Worm (Caenorhabditis elegans) whole organism, early embryonic: Measurements from ENCODE around the gene F44G4.7.

ENCODE experiments used
- B0310.2 ChIP-seq: sonication (generic microtip); optimal IDR thresholded peaks from 2 replicates; lab custom pipeline; 2016; ENCODE audit warnings: mild to moderate bottlenecking, missing genetic modification characterization, missing compliant biosample characterization
- F13C5.2 ChIP-seq: sonication (generic microtip); optimal IDR thresholded peaks from 2 replicates; lab custom pipeline; 2017; ENCODE audit warnings: mild to moderate bottlenecking, missing genetic modification characterization, inconsistent platforms, missing compliant biosample characterization
- aly-1 ChIP-seq: sonication (generic microtip); optimal IDR thresholded peaks from 2 replicates; lab custom pipeline; 2016; ENCODE audit warnings: missing genetic modification characterization, missing compliant biosample characterization
- ama-1 ChIP-seq: fragments of 150-350 bp; optimal IDR thresholded peaks from 2 replicates; lab custom pipeline; 2014
- ceh-13 ChIP-seq: fragments of 200-800 bp; sonication (Bioruptor generic); optimal IDR thresholded peaks from 2 replicates; lab custom pipeline; 2018; ENCODE audit warnings: mild to moderate bottlenecking, missing genetic modification characterization, missing compliant biosample characterization
- ceh-36 ChIP-seq: sonication (generic microtip); optimal IDR thresholded peaks from 2 replicates; lab custom pipeline; 2016; ENCODE audit warnings: missing genetic modification characterization, inconsistent platforms, missing compliant biosample characterization
- ets-7 ChIP-seq: sonication (generic microtip); optimal IDR thresholded peaks from 2 replicates; lab custom pipeline; 2016; ENCODE audit warnings: missing genotype, missing genetic modification characterization, missing compliant biosample characterization
- flt-1 ChIP-seq: fragments of 200-800 bp; sonication (Bioruptor generic); IDR thresholded peaks from 2 replicates; pipeline ENCODE4 v1.3.6; 2022; ENCODE audit warnings: missing genetic modification characterization, missing compliant biosample characterization
- hmbx-1 ChIP-seq: sonication (generic microtip); optimal IDR thresholded peaks from 2 replicates; lab custom pipeline; 2016; ENCODE audit warnings: mild to moderate bottlenecking, missing genetic modification characterization, missing compliant biosample characterization
- hmg-4 ChIP-seq: fragments of 200-800 bp; sonication (Bioruptor generic); optimal IDR thresholded peaks from 2 replicates; lab custom pipeline; 2018; ENCODE audit warnings: mild to moderate bottlenecking, missing genetic modification characterization, missing compliant biosample characterization
- hnd-1 ChIP-seq: sonication (generic microtip); optimal IDR thresholded peaks from 2 replicates; lab custom pipeline; 2016; ENCODE audit warnings: missing genetic modification characterization, missing compliant biosample characterization
- pes-1 ChIP-seq: fragments of 200-800 bp; sonication (Bioruptor generic); IDR thresholded peaks from 2 replicates; pipeline ENCODE4 v1.3.6; 2022; ENCODE audit warnings: missing genetic modification reagents, missing genetic modification characterization, missing compliant biosample characterization
- scrt-1 ChIP-seq: fragments of 200-800 bp; sonication (Bioruptor generic); IDR thresholded peaks from 2 replicates; pipeline ENCODE4 v1.3.6; 2022; ENCODE audit warnings: missing genetic modification characterization, missing compliant biosample characterization
- sea-1 ChIP-seq: fragments of 200-800 bp; sonication (Bioruptor generic); conservative IDR thresholded peaks from 2 replicates; pipeline ENCODE4 v1.3.6; 2022; ENCODE audit warnings: missing genetic modification characterization, missing compliant biosample characterization
- tbx-11 ChIP-seq: fragments of 200-800 bp; sonication (Bioruptor generic); IDR thresholded peaks from 2 replicates; pipeline ENCODE4 v1.3.6; 2022; ENCODE audit warnings: missing genetic modification characterization, missing compliant biosample characterization
- tbx-37 ChIP-seq: fragments of 200-800 bp; sonication (Bioruptor generic); conservative IDR thresholded peaks from 2 replicates; pipeline ENCODE4 v1.3.6; 2022; ENCODE audit warnings: missing genetic modification reagents, missing genetic modification characterization, missing compliant biosample characterization
- tra-4 ChIP-seq: sonication (generic microtip); optimal IDR thresholded peaks from 2 replicates; lab custom pipeline; 2017; ENCODE audit warnings: missing genetic modification characterization, missing compliant biosample characterization

The F44G4.7 gene

DNA sequence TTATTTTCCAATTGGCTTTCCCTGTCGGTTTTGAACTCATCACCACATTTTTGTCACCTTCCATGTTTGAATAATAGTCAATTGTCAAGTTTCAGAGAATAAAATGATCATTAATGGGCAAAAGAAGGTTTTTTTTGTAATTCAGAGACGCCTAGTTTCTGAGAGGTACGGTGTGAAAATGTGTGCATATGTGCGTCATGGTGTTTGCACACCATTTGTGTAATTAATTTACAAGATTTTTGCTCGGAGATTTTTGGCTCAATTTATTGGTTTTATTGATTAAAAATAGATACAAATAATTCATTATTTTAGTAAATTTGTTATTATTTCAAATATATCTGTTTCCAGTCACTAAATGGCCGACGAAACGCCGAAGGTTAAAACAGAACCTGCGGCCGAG, 7.5 kb downstream of the F44G4.7 start, which contains the start of the genes F44G4.3 and tdp-1:
TSS of gene F44G4.3 (minus strand) at position 184 of the 400 bp plus-strand sequence.
TSS of gene tdp-1 (plus strand) at position 347 of the 400 bp plus-strand sequence.
- TF ChIP-seq tbx-11 (GFP tag; lab: Robert Waterston, UW): no peak
- no peak for TF ChIP-seq F13C5.2 (tag; lab: Kevin White, UChicago)
- TF ChIP-seq scrt-1: no peak
- TF ChIP-seq tra-4 (tag; lab: Kevin White, UChicago): no peak
- TF ChIP-seq ceh-36 (tag; lab: Kevin White, UChicago): no peak
- TF ChIP-seq sea-1: no peak
- no peak for TF ChIP-seq ama-1
- no peak for TF ChIP-seq aly-1 (tag; lab: Kevin White, UChicago)
- no peak for TF ChIP-seq flt-1 (GFP tag; lab: Robert Waterston, UW)
- no peak for TF ChIP-seq B0310.2
- TF ChIP-seq hmg-4 (GFP tag; lab: Kevin White, UChicago): no peak
- no peak for TF ChIP-seq ceh-13
- no peak for TF ChIP-seq hmbx-1
- TF ChIP-seq tbx-37 (GFP tag; lab: Robert Waterston, UW): no peak
- TF ChIP-seq pes-1: no peak
- no peak for TF ChIP-seq ets-7 (tag; lab: Kevin White, UChicago)

DNA sequence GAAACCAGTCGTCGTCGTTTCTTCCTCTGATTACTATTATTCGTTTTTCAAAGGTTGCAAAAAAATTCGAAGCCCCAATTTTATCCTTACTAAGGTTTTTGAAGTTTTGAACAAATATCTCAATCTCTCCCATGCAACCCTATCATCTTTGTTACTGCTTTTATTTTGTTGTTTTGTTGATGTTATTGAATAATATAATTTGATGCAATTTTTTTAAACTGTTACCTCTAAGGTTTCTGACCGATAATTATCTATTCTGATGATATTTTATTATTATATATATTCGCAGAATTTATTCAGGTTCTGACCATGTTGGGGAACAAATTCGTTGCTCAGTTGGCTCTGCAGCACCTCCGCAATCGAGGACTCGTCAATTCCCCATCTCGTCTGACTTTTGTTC, 8.9 kb downstream of the F44G4.7 start, which contains the start of gene ndub-2:
TSS of gene ndub-2 (plus strand) at position 301 of the 400 bp plus-strand sequence.
- TF ChIP-seq ama-1 (no peak), hmbx-1 (no peak), hmg-4 (GFP tag; lab: Kevin White, UChicago) (no peak), hnd-1 (no peak), tra-4 (tag; lab: Kevin White, UChicago) (no peak), B0310.2 (no peak), F13C5.2 (tag; lab: Kevin White, UChicago) (no peak), ceh-36 (tag; lab: Kevin White, UChicago) (no peak)

DNA sequence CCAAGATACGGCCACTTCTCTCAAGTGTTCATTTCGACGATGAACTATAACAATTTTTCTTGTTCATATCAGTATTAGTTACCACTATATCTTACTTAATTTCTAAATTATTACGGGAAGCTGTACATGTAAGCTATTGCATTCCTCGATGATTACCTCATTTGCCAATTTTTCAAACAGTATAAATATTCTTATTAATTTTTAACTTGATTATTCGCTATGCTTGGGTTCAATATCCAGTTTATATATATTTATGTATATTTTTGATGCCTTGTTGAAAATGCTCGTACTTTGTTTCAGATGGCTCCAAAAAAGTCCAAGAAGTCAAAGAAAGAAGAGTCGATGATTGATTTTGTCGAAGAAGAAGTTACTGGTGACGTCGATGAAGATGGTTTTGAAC, 10.6 kb downstream of the F44G4.7 start, which contains the start of gene F44G4.1:
TSS of gene F44G4.1 (plus strand) at position 301 of the 400 bp plus-strand sequence.
- TF ChIP-seq hmg-4 (GFP tag; lab: Kevin White, UChicago): no peak
- TF ChIP-seq pes-1: no peak
- TF ChIP-seq ama-1: no peak
- no peak for TF ChIP-seq F13C5.2 (tag; lab: Kevin White, UChicago)
- no peak for TF ChIP-seq ceh-36 (tag; lab: Kevin White, UChicago)
- no peak for TF ChIP-seq tbx-37 (GFP tag; lab: Robert Waterston, UW)
- no peak for TF ChIP-seq scrt-1
- no peak for TF ChIP-seq hnd-1
- TF ChIP-seq ceh-13: no peak
- TF ChIP-seq sea-1: no peak
- TF ChIP-seq B0310.2: no peak
- no peak for TF ChIP-seq hmbx-1
- TF ChIP-seq flt-1 (GFP tag; lab: Robert Waterston, UW): no peak
- no peak for TF ChIP-seq tra-4 (tag; lab: Kevin White, UChicago)
- no peak for TF ChIP-seq tbx-11 (GFP tag; lab: Robert Waterston, UW)
- TF ChIP-seq aly-1 (tag; lab: Kevin White, UChicago): no peak

DNA sequence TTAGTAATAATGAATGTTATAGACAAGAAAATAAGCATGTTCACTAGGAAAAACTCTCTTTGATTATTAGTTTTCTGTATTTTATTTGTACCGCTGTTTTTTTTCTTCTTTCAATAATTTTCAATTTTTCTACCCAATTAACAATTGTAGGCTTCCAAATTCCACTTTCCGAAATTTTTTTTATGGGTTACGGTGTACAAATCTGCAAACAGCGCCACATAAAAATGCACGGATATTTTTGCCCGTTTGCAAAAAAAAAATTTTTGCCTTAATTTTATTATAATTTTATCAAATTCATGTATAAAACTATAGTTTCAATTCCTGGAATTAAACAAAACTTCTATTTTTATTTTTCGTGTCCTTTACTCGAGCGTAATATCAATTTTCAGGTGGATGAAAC, 12.2 kb downstream of the F44G4.7 start, which contains the start of gene ooc-5:
TSS of gene ooc-5 (plus strand) at position 381 of the 400 bp plus-strand sequence.
- TF ChIP-seq F13C5.2 (tag; lab: Kevin White, UChicago) (no peak), ets-7 (tag; lab: Kevin White, UChicago) (no peak), hmbx-1 (no peak), tbx-11 (GFP tag; lab: Robert Waterston, UW) (no peak), scrt-1 (no peak), hmg-4 (GFP tag; lab: Kevin White, UChicago) (no peak), tra-4 (tag; lab: Kevin White, UChicago) (no peak), B0310.2 (no peak), sea-1 (no peak), hnd-1 (no peak), ama-1 (no peak), ceh-36 (tag; lab: Kevin White, UChicago) (no peak), tbx-37 (GFP tag; lab: Robert Waterston, UW) (no peak)

DNA sequence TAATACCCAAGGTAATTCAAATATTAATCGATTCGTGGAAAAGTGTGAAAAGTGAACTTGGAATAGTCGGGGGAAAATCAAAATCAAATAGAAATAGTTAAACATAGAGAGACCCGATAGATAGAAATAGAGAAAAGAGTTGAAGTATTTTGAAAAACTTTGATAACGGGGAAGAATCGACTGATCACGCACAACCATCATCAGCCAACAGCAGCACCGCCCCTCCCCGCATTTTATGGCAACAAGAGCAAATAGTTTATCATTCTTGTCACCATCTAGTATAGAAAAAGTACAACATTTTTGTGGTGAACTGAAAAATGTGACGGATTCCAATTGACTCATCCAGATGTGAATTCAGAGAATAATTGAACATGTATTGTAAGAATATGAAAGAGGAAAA, 13.4 kb downstream of the F44G4.7 start:
- TF ChIP-seq pes-1: no peak

DNA sequence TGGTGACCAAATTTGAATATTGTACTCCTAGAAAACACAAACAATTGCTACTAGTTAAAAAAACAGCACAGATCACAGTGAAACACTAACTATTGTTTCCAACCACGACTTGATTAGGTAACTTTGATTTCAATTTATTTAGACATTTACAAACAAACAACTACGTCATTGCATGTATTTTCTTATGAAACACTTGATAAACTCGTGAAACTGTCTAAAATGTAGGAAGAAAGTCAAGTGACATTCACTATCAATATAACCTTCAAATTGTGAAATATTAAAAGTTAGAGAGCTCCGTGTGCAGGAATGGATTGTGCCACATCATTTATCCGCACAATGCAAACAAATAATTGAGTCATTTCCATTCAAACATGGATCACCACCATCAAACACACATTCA, 14.7 kb downstream of the F44G4.7 start:
- TF ChIP-seq tra-4 (tag; lab: Kevin White, UChicago): no peak
- no peak for TF ChIP-seq ets-7 (tag; lab: Kevin White, UChicago)
- TF ChIP-seq tbx-37 (GFP tag; lab: Robert Waterston, UW): no peak
- no peak for TF ChIP-seq ceh-13
- no peak for TF ChIP-seq F13C5.2 (tag; lab: Kevin White, UChicago)
- TF ChIP-seq sea-1: no peak
- TF ChIP-seq B0310.2: no peak
- no peak for TF ChIP-seq ama-1
- TF ChIP-seq hnd-1: no peak
- TF ChIP-seq ceh-36 (tag; lab: Kevin White, UChicago): no peak
- no peak for TF ChIP-seq tbx-11 (GFP tag; lab: Robert Waterston, UW)

DNA sequence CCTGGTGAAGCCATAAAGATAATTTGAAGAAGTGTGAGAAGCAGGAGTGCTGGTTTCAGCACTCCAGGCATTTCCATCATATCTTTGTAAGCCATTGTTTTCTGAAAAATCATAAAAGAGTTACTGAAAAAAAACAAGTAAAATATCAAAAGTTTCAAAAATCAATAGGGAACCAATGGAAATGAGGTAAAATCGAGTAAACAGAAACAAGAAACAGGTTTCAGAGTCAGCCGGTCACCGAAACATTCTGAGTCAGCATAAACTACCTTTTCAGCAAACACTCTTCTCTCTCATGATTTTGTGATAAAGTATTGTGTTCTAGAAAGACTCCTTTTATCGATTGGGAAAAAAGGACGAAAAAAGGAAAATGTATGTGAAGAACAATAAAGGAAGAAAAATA, 15.5 kb downstream of the F44G4.7 start, which contains the start of gene C18E9.9:
TSS of gene C18E9.9 (minus strand) at position 101 of the 400 bp plus-strand sequence.
- TF ChIP-seq ets-7 (tag; lab: Kevin White, UChicago): no peak
- no peak for TF ChIP-seq sea-1
- TF ChIP-seq B0310.2: no peak
- no peak for TF ChIP-seq tra-4 (tag; lab: Kevin White, UChicago)
- no peak for TF ChIP-seq aly-1 (tag; lab: Kevin White, UChicago)
- no peak for TF ChIP-seq ama-1
- TF ChIP-seq tbx-11 (GFP tag; lab: Robert Waterston, UW): no peak
- no peak for TF ChIP-seq hmbx-1
- no peak for TF ChIP-seq ceh-36 (tag; lab: Kevin White, UChicago)
- TF ChIP-seq ceh-13: no peak
- TF ChIP-seq hnd-1: no peak
- no peak for TF ChIP-seq F13C5.2 (tag; lab: Kevin White, UChicago)
- TF ChIP-seq flt-1 (GFP tag; lab: Robert Waterston, UW): no peak
- TF ChIP-seq scrt-1: no peak
- TF ChIP-seq tbx-37 (GFP tag; lab: Robert Waterston, UW): no peak
- TF ChIP-seq hmg-4 (GFP tag; lab: Kevin White, UChicago): no peak
- TF ChIP-seq pes-1: no peak

DNA sequence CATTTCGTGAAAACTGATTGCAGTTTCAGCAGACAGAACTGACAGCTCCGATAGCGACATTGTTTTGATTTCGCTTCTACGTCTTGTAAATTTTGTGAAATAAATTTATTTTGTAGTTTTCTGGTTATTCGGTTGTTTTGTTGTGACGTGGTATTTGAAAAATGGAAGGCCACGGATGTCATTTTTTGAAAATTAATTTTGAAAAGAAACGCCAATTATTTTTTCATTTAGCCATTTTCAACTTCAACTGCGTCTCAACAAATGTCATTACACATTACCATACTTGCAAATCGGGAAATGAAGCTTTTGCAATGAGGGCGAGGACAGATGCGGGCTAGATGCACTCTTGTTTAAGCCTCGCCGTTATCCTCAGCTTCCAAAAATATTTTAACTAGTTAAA, 17.0 kb downstream of the F44G4.7 start, which contains the start of gene C18E9.8:
TSS of gene C18E9.8 (minus strand) at position 101 of the 400 bp plus-strand sequence.
- TF ChIP-seq ceh-36 (tag; lab: Kevin White, UChicago): no peak
- TF ChIP-seq ets-7 (tag; lab: Kevin White, UChicago): no peak
- no peak for TF ChIP-seq hnd-1
- no peak for TF ChIP-seq pes-1
